Worm (Caenorhabditis elegans) whole organism, L1 larva: ENCODE measurements around the gene F48E8.2.
A peak's percentile ranks its signal among the peaks of the same experiment; 100 is the strongest.

Source experiments
- C04F5.9 ChIP-seq: sonication (generic microtip); optimal IDR thresholded peaks from 2 replicates; lab custom pipeline; 2016; ENCODE audit warnings: missing genetic modification characterization, missing compliant biosample characterization
- F16B12.6 ChIP-seq: fragments of 150-350 bp; optimal IDR thresholded peaks from 2 replicates; lab custom pipeline; 2014; ENCODE audit warnings: missing biosample characterization, missing genetic modification characterization
- aly-2 ChIP-seq: fragments of 150-350 bp; optimal IDR thresholded peaks from 2 replicates; lab custom pipeline; 2014; ENCODE audit warnings: missing biosample characterization, missing genetic modification characterization
- blmp-1 ChIP-seq: fragments of 150-350 bp; optimal IDR thresholded peaks from 2 replicates; lab custom pipeline; 2014; ENCODE audit warnings: missing biosample characterization, missing genetic modification characterization
- ces-1 ChIP-seq: fragments of 150-350 bp; optimal IDR thresholded peaks from 2 replicates; lab custom pipeline; 2014; ENCODE audit warnings: missing biosample characterization, missing genetic modification reagents, missing genetic modification characterization
- dsc-1 ChIP-seq: sonication (generic microtip); optimal IDR thresholded peaks from 2 replicates; lab custom pipeline; 2016; ENCODE audit warnings: mild to moderate bottlenecking, missing genetic modification characterization, missing compliant biosample characterization
- efl-1 ChIP-seq, 4 experiments: fragments of 150-350 bp; optimal IDR thresholded peaks in 3 of 4; peaks in 1 of 4; 1 replicate in 1 of 4; 2 replicates in 3 of 4; lab custom pipeline; 2014; ENCODE audit warnings: missing biosample characterization in 2 of 4, missing genetic modification characterization in 2 of 4, missing genetic modification reagents in 2 of 4
- ets-5 ChIP-seq: fragments of 200-800 bp; sonication (Bioruptor generic); IDR thresholded peaks from 2 replicates; pipeline ENCODE4 v1.3.6; 2022; ENCODE audit warnings: missing genetic modification characterization, missing compliant biosample characterization
- fkh-10 ChIP-seq: sonication (generic microtip); optimal IDR thresholded peaks from 2 replicates; lab custom pipeline; 2017; ENCODE audit warnings: missing biosample characterization, missing genetic modification reagents, missing genetic modification characterization
- fkh-4 ChIP-seq: sonication (generic microtip); optimal IDR thresholded peaks from 2 replicates; lab custom pipeline; 2016; ENCODE audit warnings: missing compliant biosample characterization, missing genetic modification characterization, borderline replicate concordance
- fos-1 ChIP-seq: fragments of 150-350 bp; optimal IDR thresholded peaks from 2 replicates; lab custom pipeline; 2014; ENCODE audit warnings: missing biosample characterization, missing genetic modification characterization
- grh-1 ChIP-seq: fragments of 200-800 bp; sonication (Bioruptor generic); IDR thresholded peaks from 2 replicates; pipeline ENCODE4 v1.3.6; 2022; ENCODE audit warnings: missing genetic modification reagents, missing genetic modification characterization, missing compliant biosample characterization
- hlh-17 ChIP-seq: fragments of 200-800 bp; sonication (Bioruptor generic); optimal IDR thresholded peaks from 2 replicates; lab custom pipeline; 2018; ENCODE audit warnings: missing genetic modification characterization, mild to moderate bottlenecking, missing compliant biosample characterization, moderate library complexity, borderline replicate concordance
- irx-1 ChIP-seq: sonication (generic microtip); optimal IDR thresholded peaks from 2 replicates; lab custom pipeline; 2016; ENCODE audit warnings: missing genetic modification characterization, missing compliant biosample characterization
- jun-1 ChIP-seq: fragments of 150-350 bp; optimal IDR thresholded peaks from 2 replicates; lab custom pipeline; 2014; ENCODE audit warnings: missing biosample characterization, missing genetic modification reagents, missing genetic modification characterization
- lin-14 ChIP-seq: fragments of 200-800 bp; sonication (Bioruptor generic); optimal IDR thresholded peaks from 2 replicates; lab custom pipeline; 2018; ENCODE audit warnings: mild to moderate bottlenecking, missing genetic modification characterization, moderate library complexity, missing compliant biosample characterization
- lin-15B ChIP-seq: fragments of 150-350 bp; sonication (generic microtip); optimal IDR thresholded peaks from 3 replicates; lab custom pipeline; 2014; ENCODE audit warnings: missing biosample characterization, missing genetic modification characterization
- lin-39 ChIP-seq: fragments of 150-350 bp; optimal IDR thresholded peaks from 2 replicates; lab custom pipeline; 2014; ENCODE audit warnings: missing biosample characterization, missing genetic modification reagents, missing genetic modification characterization
- mep-1 ChIP-seq: fragments of 150-350 bp; optimal IDR thresholded peaks from 2 replicates; lab custom pipeline; 2014; ENCODE audit warnings: missing biosample characterization, missing genetic modification characterization
- nhr-11 ChIP-seq: fragments of 150-350 bp; optimal IDR thresholded peaks from 2 replicates; lab custom pipeline; 2014; ENCODE audit warnings: missing biosample characterization, missing genetic modification characterization
- nhr-71 ChIP-seq: sonication (generic microtip); optimal IDR thresholded peaks from 2 replicates; lab custom pipeline; 2016; ENCODE audit warnings: mild to moderate bottlenecking, missing genetic modification characterization, moderate library complexity, missing compliant biosample characterization
- nhr-76 ChIP-seq: sonication (generic microtip); optimal IDR thresholded peaks from 2 replicates; lab custom pipeline; 2017; ENCODE audit warnings: missing biosample characterization, missing genetic modification characterization
- nhr-85 ChIP-seq: sonication (generic microtip); peaks from one replicate; lab custom pipeline; 2016; ENCODE audit warnings: missing genetic modification characterization, inconsistent platforms, missing compliant biosample characterization
- nhr-90 ChIP-seq: sonication (generic microtip); optimal IDR thresholded peaks from 2 replicates; lab custom pipeline; 2016; ENCODE audit warnings: mild to moderate bottlenecking, missing genetic modification characterization, missing compliant biosample characterization; ENCODE audit not compliant: poor library complexity
- pax-3 ChIP-seq: fragments of 200-800 bp; sonication (Bioruptor generic); optimal IDR thresholded peaks from 2 replicates; lab custom pipeline; 2018; ENCODE audit warnings: mild to moderate bottlenecking, missing genetic modification characterization, moderate library complexity, missing compliant biosample characterization
- sox-4 ChIP-seq: sonication (generic microtip); optimal IDR thresholded peaks from 2 replicates; lab custom pipeline; 2016; ENCODE audit warnings: missing genetic modification characterization, missing compliant biosample characterization
- sptf-1 ChIP-seq: fragments of 150-350 bp; optimal IDR thresholded peaks from 2 replicates; lab custom pipeline; 2014; ENCODE audit warnings: missing biosample characterization, missing genetic modification characterization
- unc-62 ChIP-seq: fragments of 150-350 bp; optimal IDR thresholded peaks from 2 replicates; lab custom pipeline; 2014; ENCODE audit warnings: missing biosample characterization, missing genetic modification reagents, missing genetic modification characterization
- unc-98 ChIP-seq: fragments of 200-800 bp; sonication (Bioruptor generic); IDR thresholded peaks from 2 replicates; pipeline ENCODE4 v1.3.6; 2022; ENCODE audit warnings: missing genetic modification characterization, missing compliant biosample characterization
- vab-15 ChIP-seq: sonication (generic microtip); optimal IDR thresholded peaks from 2 replicates; lab custom pipeline; 2017; ENCODE audit warnings: missing genotype, mild to moderate bottlenecking, missing genetic modification characterization, missing compliant biosample characterization
- zag-1 ChIP-seq: fragments of 150-350 bp; optimal IDR thresholded peaks from 2 replicates; lab custom pipeline; 2014; ENCODE audit warnings: missing biosample characterization, missing genetic modification characterization
- ztf-4 ChIP-seq: fragments of 150-350 bp; optimal IDR thresholded peaks from 2 replicates; lab custom pipeline; 2014; ENCODE audit warnings: missing biosample characterization, missing genetic modification characterization

F48E8.2 gene

ce11 chrIII:5421406-5421805, 42.8 kb upstream of the F48E8.2 start (continued):
- TF ChIP-seq unc-62 (GFP tag; lab: Kevin White, UChicago) (no peak), jun-1 (tag; lab: Kevin White, UChicago) (no peak), F16B12.6 (tag; lab: Kevin White, UChicago) (no peak), vab-15 (tag; lab: Kevin White, UChicago) (no peak), lin-15B (tag; lab: Kevin White, UChicago) (no peak), ztf-4 (tag; lab: Kevin White, UChicago) (no peak)
- TF ChIP-seq, all 84 proteins: peak for 16

ce11 chrIII:5422561-5423103, 41.5 kb upstream of the F48E8.2 start:
- TF ChIP-seq blmp-1 (tag; lab: Kevin White, UChicago) (peak; percentile 91), irx-1 (tag; lab: Kevin White, UChicago) (no peak), sox-4 (tag; lab: Kevin White, UChicago) (no peak), fkh-4 (tag; lab: Kevin White, UChicago) (peak; percentile 59), pax-3 (tag; lab: Kevin White, UChicago) (no peak), ets-5 (no peak), fkh-10 (no peak), dsc-1 (tag; lab: Kevin White, UChicago) (peak; percentile 87), nhr-85 (tag; lab: Kevin White, UChicago) (peak; percentile 9), nhr-11 (tag; lab: Kevin White, UChicago) (no peak), hlh-17 (GFP tag; lab: Kevin White, UChicago) (no peak)

ce11 chrIII:5423665-5424133, 40.5 kb upstream of the F48E8.2 start, which contains the start of gene dnj-24:
dnj-24 (minus strand) TSS chrIII:5424083.
- TF ChIP-seq unc-98 = no peak
- TF ChIP-seq lin-14 (GFP tag; lab: Kevin White, UChicago) = peak; percentile 37
- peak; percentile 80 for TF ChIP-seq blmp-1 (tag; lab: Kevin White, UChicago)
- no peak for TF ChIP-seq efl-1 (optimal IDR thresholded peaks at IDR 0.05; lab: Kevin White, UChicago)
- peak in 1 of 2 experiments; percentile 48 for TF ChIP-seq efl-1 (GFP tag; optimal IDR thresholded peaks at IDR 0.05 in 1 of 2; lab: Kevin White, UChicago)
- TF ChIP-seq nhr-71 (tag; lab: Kevin White, UChicago) = peak; percentile 7
- TF ChIP-seq nhr-85 (tag; lab: Kevin White, UChicago) = peak; percentile 79

ce11 chrIII:5424363-5424762, 39.8 kb upstream of the F48E8.2 start:
- TF ChIP-seq lin-14 (GFP tag; lab: Kevin White, UChicago) (peak; percentile 8), lin-15B (tag; lab: Kevin White, UChicago) (no peak), efl-1 (optimal IDR thresholded peaks at IDR 0.05; lab: Kevin White, UChicago) (no peak), efl-1 (GFP tag; optimal IDR thresholded peaks at IDR 0.05 in 1 of 2; lab: Kevin White, UChicago) (no peak), zag-1 (tag; lab: Kevin White, UChicago) (no peak), blmp-1 (tag; lab: Kevin White, UChicago) (peak; percentile 36), aly-2 (tag; lab: Kevin White, UChicago) (no peak), grh-1 (no peak), mep-1 (tag; lab: Kevin White, UChicago) (no peak)

- TF ChIP-seq sptf-1 (tag; lab: Kevin White, UChicago) = no peak
- TF ChIP-seq nhr-90 (tag; lab: Kevin White, UChicago) = no peak
- no peak for TF ChIP-seq mep-1 (tag; lab: Kevin White, UChicago)
- TF ChIP-seq C04F5.9 (tag; lab: Kevin White, UChicago) = no peak
- no peak for TF ChIP-seq lin-39 (tag; lab: Kevin White, UChicago)
- no peak for TF ChIP-seq nhr-76
- no peak for TF ChIP-seq fos-1 (tag; lab: Kevin White, UChicago)
- no peak for TF ChIP-seq efl-1 (optimal IDR thresholded peaks at IDR 0.05; lab: Kevin White, UChicago)
- TF ChIP-seq efl-1 (GFP tag; optimal IDR thresholded peaks at IDR 0.05 in 1 of 2; lab: Kevin White, UChicago) = no peak
- no peak for TF ChIP-seq ces-1 (GFP tag; lab: Kevin White, UChicago)
These were observed 37.1 kb upstream of the F48E8.2 start for ce11 chrIII:5427096-5427495.
